Fruit fly (Drosophila melanogaster) whole organism, embryonic: Measurements from ENCODE around the gene CG14655.

Experiments
- Asciz ChIP-seq: fragments of 200-800 bp; sonication (Bioruptor generic); optimal IDR thresholded peaks from 2 replicates; lab custom pipeline; 2017; ENCODE audit warnings: missing biosample characterization, mild to moderate bottlenecking, missing genetic modification characterization, missing genetic modification reagents
- Atf3 ChIP-seq: fragments of 200-800 bp; sonication (Bioruptor generic); optimal IDR thresholded peaks from 3 replicates; lab custom pipeline; 2016; ENCODE audit warnings: missing biosample characterization, missing genetic modification characterization
- CG10366 ChIP-seq: fragments of 200-800 bp; sonication (Bioruptor generic); IDR thresholded peaks from 2 replicates; pipeline ENCODE4 v1.3.6; 2022; ENCODE audit warnings: missing biosample characterization, missing genetic modification characterization
- CG12219 ChIP-seq: fragments of 200-800 bp; sonication (Bioruptor generic); optimal IDR thresholded peaks from 3 replicates; lab custom pipeline; 2018; ENCODE audit warnings: missing biosample characterization, mild to moderate bottlenecking, missing genetic modification characterization
- CG12659 ChIP-seq: fragments of 200-800 bp; sonication (Bioruptor generic); optimal IDR thresholded peaks from 3 replicates; lab custom pipeline; 2017; ENCODE audit warnings: mild to moderate bottlenecking, missing biosample characterization, missing genetic modification reagents, missing genetic modification characterization
- CG13123 ChIP-seq: fragments of 200-800 bp; sonication (Bioruptor generic); optimal IDR thresholded peaks from 2 replicates; lab custom pipeline; 2016; ENCODE audit warnings: missing biosample characterization, missing genetic modification characterization
- CG13775 ChIP-seq: fragments of 200-800 bp; sonication (Bioruptor generic); optimal IDR thresholded peaks from 3 replicates; lab custom pipeline; 2017; ENCODE audit warnings: missing biosample characterization, mild to moderate bottlenecking, missing genetic modification characterization
- CG1602 ChIP-seq: fragments of 200-800 bp; sonication (Bioruptor generic); optimal IDR thresholded peaks from 3 replicates; lab custom pipeline; 2016; ENCODE audit warnings: missing biosample characterization, missing genetic modification characterization
- CG1603 ChIP-seq: fragments of 200-800 bp; sonication (Bioruptor generic); optimal IDR thresholded peaks from 2 replicates; lab custom pipeline; 2019; ENCODE audit warnings: missing biosample characterization, mild to moderate bottlenecking, missing genetic modification characterization, moderate library complexity
- CG17612 ChIP-seq: fragments of 200-800 bp; sonication (Bioruptor generic); IDR thresholded peaks from 2 replicates; pipeline ENCODE4 v1.3.6; 2022; ENCODE audit warnings: missing biosample characterization, missing genetic modification characterization
- CG30020 ChIP-seq: fragments of 200-800 bp; optimal IDR thresholded peaks from 2 replicates; lab custom pipeline; 2019; ENCODE audit warnings: missing biosample characterization, mild to moderate bottlenecking, missing genetic modification characterization, moderate library complexity
- CG3163 ChIP-seq: fragments of 200-800 bp; sonication (Bioruptor generic); optimal IDR thresholded peaks from 3 replicates; lab custom pipeline; 2016; ENCODE audit warnings: missing biosample characterization, missing genetic modification characterization
- CG3407 ChIP-seq: fragments of 200-800 bp; sonication (Bioruptor generic); optimal IDR thresholded peaks from 2 replicates; lab custom pipeline; 2018; ENCODE audit warnings: missing biosample characterization, mild to moderate bottlenecking, missing genetic modification characterization
- CG7839 ChIP-seq: fragments of 200-800 bp; sonication (Bioruptor generic); optimal IDR thresholded peaks from 3 replicates; lab custom pipeline; 2018; ENCODE audit warnings: missing biosample characterization, mild to moderate bottlenecking, missing genetic modification characterization, moderate library complexity
- CG7963 ChIP-seq: fragments of 200-800 bp; sonication (Bioruptor generic); IDR thresholded peaks from 3 replicates; pipeline ENCODE4 v1.3.6; 2022; ENCODE audit warnings: missing biosample characterization, missing genetic modification characterization; ENCODE audit not compliant: partially characterized antibody
- CG8089 ChIP-seq: fragments of 200-800 bp; sonication (Bioruptor generic); optimal IDR thresholded peaks from 3 replicates; lab custom pipeline; 2016; ENCODE audit warnings: missing biosample characterization, missing genetic modification characterization
- Camta ChIP-seq: fragments of 200-800 bp; sonication (Bioruptor generic); optimal IDR thresholded peaks from 2 replicates; lab custom pipeline; 2016; ENCODE audit warnings: missing biosample characterization, missing genetic modification characterization
- CkIIα-i1 ChIP-seq: fragments of 200-800 bp; sonication (Bioruptor generic); IDR thresholded peaks from 2 replicates; pipeline ENCODE4 v1.3.6; 2022; ENCODE audit warnings: missing biosample characterization, missing genetic modification characterization
- D19A ChIP-seq: fragments of 200-800 bp; optimal IDR thresholded peaks from 3 replicates; lab custom pipeline; 2019; ENCODE audit warnings: missing biosample characterization, mild to moderate bottlenecking, missing genetic modification characterization, moderate library complexity
- Ets65A ChIP-seq: fragments of 200-800 bp; sonication (Bioruptor generic); peaks from one replicate; lab custom pipeline; 2016; ENCODE audit warnings: missing biosample characterization, missing genetic modification characterization
- HLHmδ ChIP-seq: fragments of 200-800 bp; sonication (Bioruptor generic); optimal IDR thresholded peaks from 2 replicates; lab custom pipeline; 2018; ENCODE audit warnings: missing biosample characterization, mild to moderate bottlenecking, missing genetic modification characterization, moderate library complexity
- HmgD ChIP-seq: fragments of 200-800 bp; sonication (Bioruptor generic); optimal IDR thresholded peaks from 3 replicates; lab custom pipeline; 2016; ENCODE audit warnings: missing biosample characterization, missing genetic modification characterization
- Nf-YB ChIP-seq: fragments of 200-800 bp; sonication (Bioruptor generic); optimal IDR thresholded peaks from 3 replicates; lab custom pipeline; 2019; ENCODE audit warnings: missing biosample characterization, mild to moderate bottlenecking, missing genetic modification characterization, moderate library complexity
- Oaz ChIP-seq: fragments of 200-800 bp; sonication (Bioruptor generic); IDR thresholded peaks from 2 replicates; pipeline ENCODE4 v1.3.6; 2022; ENCODE audit warnings: missing biosample characterization, missing genetic modification characterization
- PHDP ChIP-seq: fragments of 200-800 bp; sonication (Bioruptor generic); optimal IDR thresholded peaks from 3 replicates; lab custom pipeline; 2018; ENCODE audit warnings: missing biosample characterization, mild to moderate bottlenecking, missing genetic modification characterization, moderate library complexity
- Scr ChIP-seq: fragments of 200-800 bp; sonication (Bioruptor generic); IDR thresholded peaks from 2 replicates; pipeline ENCODE4 v1.3.6; 2022; ENCODE audit warnings: missing biosample characterization, missing genetic modification characterization; ENCODE audit not compliant: partially characterized antibody
- Side ChIP-seq: fragments of 200-800 bp; sonication (Bioruptor generic); optimal IDR thresholded peaks from 2 replicates; lab custom pipeline; 2016; ENCODE audit warnings: missing biosample characterization, missing genetic modification characterization
- Sox100B ChIP-seq: fragments of 200-800 bp; sonication (Bioruptor generic); optimal IDR thresholded peaks from 3 replicates; lab custom pipeline; 2018; ENCODE audit warnings: missing biosample characterization, mild to moderate bottlenecking, missing genetic modification characterization
- Sox102F ChIP-seq: fragments of 200-800 bp; sonication (Bioruptor generic); optimal IDR thresholded peaks from 2 replicates; lab custom pipeline; 2018; ENCODE audit warnings: missing biosample characterization, mild to moderate bottlenecking, missing genetic modification characterization, moderate library complexity
- Spps ChIP-seq: fragments of 200-800 bp; sonication (Bioruptor generic); optimal IDR thresholded peaks from 2 replicates; lab custom pipeline; 2018; ENCODE audit warnings: missing biosample characterization, mild to moderate bottlenecking, missing genetic modification characterization
- Xrp1 ChIP-seq: fragments of 200-800 bp; sonication (Bioruptor generic); IDR thresholded peaks from 2 replicates; pipeline ENCODE4 v1.3.6; 2022; ENCODE audit warnings: missing biosample characterization, missing genetic modification characterization
- bsh ChIP-seq, 2 experiments: fragments of 200-800 bp; sonication (Bioruptor generic); optimal IDR thresholded peaks; 2 replicates each; lab custom pipeline; 2017 to 2018; ENCODE audit warnings: mild to moderate bottlenecking in 2 of 2, missing biosample characterization in 2 of 2, missing genetic modification characterization in 2 of 2, moderate library complexity in 1 of 2
- cato ChIP-seq: fragments of 200-800 bp; sonication (Bioruptor generic); optimal IDR thresholded peaks from 2 replicates; lab custom pipeline; 2016; ENCODE audit warnings: missing biosample characterization, missing genetic modification characterization, borderline replicate concordance
- dmrt11E ChIP-seq: fragments of 200-800 bp; sonication (Bioruptor generic); optimal IDR thresholded peaks from 3 replicates; lab custom pipeline; 2018; ENCODE audit warnings: missing biosample characterization, mild to moderate bottlenecking, missing genetic modification characterization, moderate library complexity
- fd96Cb ChIP-seq: fragments of 200-800 bp; sonication (Bioruptor generic); optimal IDR thresholded peaks from 2 replicates; lab custom pipeline; 2018; ENCODE audit warnings: missing biosample characterization, mild to moderate bottlenecking, missing genetic modification characterization, moderate library complexity
- hth ChIP-seq: fragments of >200 bp; optimal IDR thresholded peaks from 2 replicates; lab custom pipeline; 2017; ENCODE audit warnings: inconsistent platforms
- lbe ChIP-seq: fragments of 200-800 bp; sonication (Bioruptor generic); optimal IDR thresholded peaks from 2 replicates; lab custom pipeline; 2016; ENCODE audit warnings: missing biosample characterization, mild to moderate bottlenecking, missing genetic modification characterization
- nmo ChIP-seq: fragments of 200-800 bp; sonication (Bioruptor generic); optimal IDR thresholded peaks from 2 replicates; lab custom pipeline; 2018; ENCODE audit warnings: missing biosample characterization, mild to moderate bottlenecking, missing genetic modification characterization, moderate library complexity
- org-1 ChIP-seq: fragments of 200-800 bp; sonication (Bioruptor generic); optimal IDR thresholded peaks from 2 replicates; lab custom pipeline; 2017; ENCODE audit warnings: missing biosample characterization, missing genetic modification characterization
- p53 ChIP-seq: fragments of 200-800 bp; sonication (Bioruptor generic); optimal IDR thresholded peaks from 2 replicates; lab custom pipeline; 2016; ENCODE audit warnings: missing biosample characterization, missing genetic modification characterization
- sqz ChIP-seq: fragments of 200-800 bp; sonication (Bioruptor generic); optimal IDR thresholded peaks from 3 replicates; lab custom pipeline; 2018; ENCODE audit warnings: missing biosample characterization, mild to moderate bottlenecking, missing genetic modification characterization
- ssp ChIP-seq: fragments of 200-800 bp; sonication (Bioruptor generic); IDR thresholded peaks from 2 replicates; pipeline ENCODE4 v1.3.6; 2022; ENCODE audit warnings: missing biosample characterization, missing genetic modification characterization
- sug ChIP-seq: fragments of 200-800 bp; optimal IDR thresholded peaks from 2 replicates; lab custom pipeline; 2019; ENCODE audit warnings: missing biosample characterization, mild to moderate bottlenecking, missing genetic modification characterization, moderate library complexity
- tin ChIP-seq: fragments of 200-800 bp; sonication (Bioruptor generic); optimal IDR thresholded peaks from 3 replicates; lab custom pipeline; 2016; ENCODE audit warnings: missing biosample characterization, missing genetic modification characterization
- tx ChIP-seq: fragments of 200-800 bp; sonication (Bioruptor generic); optimal IDR thresholded peaks from 2 replicates; lab custom pipeline; 2016; ENCODE audit warnings: missing biosample characterization, missing genetic modification characterization
- vfl ChIP-seq: fragments of 200-800 bp; sonication (Bioruptor generic); optimal IDR thresholded peaks from 2 replicates; lab custom pipeline; 2016; ENCODE audit warnings: missing biosample characterization, missing genetic modification characterization

Gene CG14655

dm6 chr3R:4740592-4741500 lies 39.3 kb downstream of the CG14655 start (continued):
- TF ChIP-seq fd96Cb = no peak
- no peak for TF ChIP-seq Ets65A
- TF ChIP-seq CG13123 (GFP tag; lab: Kevin White, UChicago) = no peak
- TF ChIP-seq Sox102F (GFP tag; lab: Kevin White, UChicago) = no peak
- TF ChIP-seq tin = no peak
- TF ChIP-seq Camta (GFP tag; lab: Kevin White, UChicago) = no peak
- TF ChIP-seq Xrp1 (GFP tag; lab: Robert Waterston, UW) = no peak
- no peak for TF ChIP-seq CG8089 (GFP tag; lab: Kevin White, UChicago)
- no peak for TF ChIP-seq org-1 (GFP tag; lab: Kevin White, UChicago)
- no peak for TF ChIP-seq lbe (GFP tag; lab: Kevin White, UChicago)
- peak; percentile 67; the same call in 2 of the 3 replicates for TF ChIP-seq CG7963 (GFP tag; lab: Robert Waterston, UW)
- TF ChIP-seq Sox100B (GFP tag; lab: Kevin White, UChicago) = no peak
- TF ChIP-seq sqz (GFP tag; lab: Kevin White, UChicago) = peak; percentile 94
- TF ChIP-seq tx (GFP tag; lab: Kevin White, UChicago) = no peak
- TF ChIP-seq nmo (GFP tag; lab: Kevin White, UChicago) = no peak
- TF ChIP-seq p53 = no peak
- TF ChIP-seq Spps (tag; lab: Kevin White, UChicago) = no peak
- TF ChIP-seq ssp (GFP tag; lab: Robert Waterston, UW) = no peak
- TF ChIP-seq CG7839 (tag; lab: Kevin White, UChicago) = no peak
- TF ChIP-seq CG30020 (tag; lab: Kevin White, UChicago) = no peak
- peak; percentile 72 for TF ChIP-seq D19A (tag; lab: Kevin White, UChicago)
- TF ChIP-seq bsh (GFP tag; optimal IDR thresholded peaks at IDR 0.05; lab: Kevin White, UChicago) = peak in 1 of 2 experiments; percentile 93
- TF ChIP-seq, all 482 proteins: peak for 34

dm6 chr3R:4739492-4740431 lies 40.3 kb downstream of the CG14655 start:
- TF ChIP-seq sug (tag; lab: Kevin White, UChicago) (peak; percentile 54), CG17612 (no peak), Nf-YB (GFP tag; lab: Kevin White, UChicago) (peak; percentile 74), Asciz (GFP tag; lab: Kevin White, UChicago) (peak; percentile 83), tx (GFP tag; lab: Kevin White, UChicago) (peak; percentile 86), HLHmδ (GFP tag; lab: Kevin White, UChicago) (peak; percentile 77), Scr (GFP tag; lab: Robert Waterston, UW) (no peak), vfl (peak; percentile 60), cato (peak; percentile 72), CG1603 (tag; lab: Kevin White, UChicago) (peak; percentile 36), CG3163 (GFP tag; lab: Kevin White, UChicago) (peak; percentile 62), CG3407 (GFP tag; lab: Kevin White, UChicago) (peak; percentile 75), PHDP (tag; lab: Kevin White, UChicago) (peak; percentile 65), Side (GFP tag; lab: Kevin White, UChicago) (peak; percentile 78), CG1602 (GFP tag; lab: Kevin White, UChicago) (peak; percentile 86), Atf3 (GFP tag; lab: Kevin White, UChicago) (peak; percentile 61), HmgD (GFP tag; lab: Kevin White, UChicago) (peak; percentile 49), CG12659 (GFP tag; lab: Kevin White, UChicago) (peak; percentile 89), CG13775 (peak; percentile 90), dmrt11E (tag; lab: Kevin White, UChicago) (peak; percentile 80), CG10366 (GFP tag; lab: Robert Waterston, UW) (no peak), CG12219 (GFP tag; lab: Kevin White, UChicago) (peak; percentile 30), CkIIα-i1 (GFP tag; lab: Robert Waterston, UW) (no peak), Oaz (no peak), hth (lab: Kevin White, UChicago) (no peak)
